Fruit fly (Drosophila melanogaster) whole organism, embryonic: ENCODE data around the gene Helz.

Experiments used
- ATbp ChIP-seq: fragments of 200-800 bp; sonication (Bioruptor generic); optimal IDR thresholded peaks from 2 replicates; lab custom pipeline; 2017; ENCODE audit warnings: missing biosample characterization, mild to moderate bottlenecking, missing genetic modification characterization, missing genetic modification reagents
- Aef1 ChIP-seq: fragments of 200-800 bp; sonication (Bioruptor generic); IDR thresholded peaks from 3 replicates; pipeline ENCODE4 v1.3.6; 2022; ENCODE audit warnings: missing biosample characterization, missing genetic modification characterization
- CG10209 ChIP-seq: fragments of 200-800 bp; sonication (Bioruptor generic); optimal IDR thresholded peaks from 3 replicates; lab custom pipeline; 2017; ENCODE audit warnings: missing biosample characterization, mild to moderate bottlenecking, missing genetic modification characterization, missing genetic modification reagents
- CG11456 ChIP-seq: fragments of 200-800 bp; sonication (Bioruptor generic); IDR thresholded peaks from 3 replicates; pipeline ENCODE4 v1.3.6; 2022; ENCODE audit warnings: missing biosample characterization, missing genetic modification characterization
- CG13123 ChIP-seq: fragments of 200-800 bp; sonication (Bioruptor generic); optimal IDR thresholded peaks from 2 replicates; lab custom pipeline; 2016; ENCODE audit warnings: missing biosample characterization, missing genetic modification characterization
- CG13424 ChIP-seq: fragments of 200-800 bp; sonication (Bioruptor generic); optimal IDR thresholded peaks from 2 replicates; lab custom pipeline; 2019; ENCODE audit warnings: missing biosample characterization, mild to moderate bottlenecking, missing genetic modification characterization, moderate library complexity
- CG13624 ChIP-seq: fragments of 200-800 bp; sonication (Bioruptor generic); optimal IDR thresholded peaks from 2 replicates; lab custom pipeline; 2016; ENCODE audit warnings: missing biosample characterization, missing genetic modification characterization
- CG15073 ChIP-seq: fragments of 200-800 bp; sonication (Bioruptor generic); optimal IDR thresholded peaks from 2 replicates; lab custom pipeline; 2016; ENCODE audit warnings: missing biosample characterization, missing genetic modification characterization
- CG16863 ChIP-seq: fragments of 200-800 bp; sonication (Bioruptor generic); optimal IDR thresholded peaks from 3 replicates; lab custom pipeline; 2016; ENCODE audit warnings: missing biosample characterization, missing genetic modification characterization
- CG17829 ChIP-seq: fragments of 200-800 bp; optimal IDR thresholded peaks from 2 replicates; lab custom pipeline; 2019; ENCODE audit warnings: missing biosample characterization, mild to moderate bottlenecking, missing genetic modification characterization, moderate library complexity
- CG30431 ChIP-seq: fragments of 200-800 bp; sonication (Bioruptor generic); optimal IDR thresholded peaks from 2 replicates; lab custom pipeline; 2017; ENCODE audit warnings: missing biosample characterization, missing genetic modification characterization
- CG3065 ChIP-seq: fragments of 200-800 bp; sonication (Bioruptor generic); optimal IDR thresholded peaks from 2 replicates; lab custom pipeline; 2016; ENCODE audit warnings: missing biosample characterization, missing genetic modification characterization
- CG31224 ChIP-seq: fragments of 200-800 bp; sonication (Bioruptor generic); IDR thresholded peaks from 2 replicates; pipeline ENCODE4 v1.3.6; 2022; ENCODE audit warnings: missing biosample characterization, missing genetic modification characterization
- CG33213 ChIP-seq: fragments of 200-800 bp; sonication (Bioruptor generic); optimal IDR thresholded peaks from 3 replicates; lab custom pipeline; 2016; ENCODE audit warnings: missing biosample characterization, missing genetic modification characterization
- CG43689 ChIP-seq: fragments of 200-800 bp; sonication (Bioruptor generic); IDR thresholded peaks from 2 replicates; pipeline ENCODE4 v1.3.6; 2022; ENCODE audit warnings: missing biosample characterization, missing genetic modification characterization
- CG8089 ChIP-seq: fragments of 200-800 bp; sonication (Bioruptor generic); optimal IDR thresholded peaks from 3 replicates; lab custom pipeline; 2016; ENCODE audit warnings: missing biosample characterization, missing genetic modification characterization
- CG8478 ChIP-seq: fragments of >200 bp; optimal IDR thresholded peaks from 2 replicates; lab custom pipeline; 2018
- CG9437 ChIP-seq: fragments of 200-800 bp; sonication (Bioruptor generic); optimal IDR thresholded peaks from 2 replicates; lab custom pipeline; 2018; ENCODE audit warnings: missing biosample characterization, mild to moderate bottlenecking, missing genetic modification characterization
- CG9932 ChIP-seq: fragments of 200-800 bp; sonication (Bioruptor generic); IDR thresholded peaks from 2 replicates; pipeline ENCODE4 v1.3.6; 2022; ENCODE audit warnings: missing biosample characterization, missing genetic modification characterization
- Dbx ChIP-seq: fragments of 200-800 bp; sonication (Bioruptor generic); IDR thresholded peaks from 3 replicates; pipeline ENCODE4 v1.3.6; 2022; ENCODE audit warnings: missing biosample characterization, missing genetic modification characterization
- Dek ChIP-seq: fragments of 200-800 bp; sonication (Bioruptor generic); optimal IDR thresholded peaks from 3 replicates; lab custom pipeline; 2019; ENCODE audit warnings: missing biosample characterization, mild to moderate bottlenecking, missing genetic modification characterization, moderate library complexity
- Dp ChIP-seq: fragments of 200-800 bp; sonication (Bioruptor generic); optimal IDR thresholded peaks from 2 replicates; lab custom pipeline; 2018; ENCODE audit warnings: missing biosample characterization, mild to moderate bottlenecking, missing genetic modification characterization, moderate library complexity
- HLH3B ChIP-seq: fragments of 200-800 bp; sonication (Bioruptor generic); IDR thresholded peaks from 2 replicates; pipeline ENCODE4 v1.3.6; 2022; ENCODE audit warnings: missing biosample characterization, missing genetic modification characterization
- Mrtf ChIP-seq: fragments of 200-800 bp; sonication (Bioruptor generic); IDR thresholded peaks from 3 replicates; pipeline ENCODE4 v1.3.6; 2022; ENCODE audit warnings: missing biosample characterization, missing genetic modification characterization
- Nf-YB ChIP-seq: fragments of 200-800 bp; sonication (Bioruptor generic); optimal IDR thresholded peaks from 3 replicates; lab custom pipeline; 2019; ENCODE audit warnings: missing biosample characterization, mild to moderate bottlenecking, missing genetic modification characterization, moderate library complexity
- Oaz ChIP-seq: fragments of 200-800 bp; sonication (Bioruptor generic); IDR thresholded peaks from 2 replicates; pipeline ENCODE4 v1.3.6; 2022; ENCODE audit warnings: missing biosample characterization, missing genetic modification characterization
- Optix ChIP-seq: fragments of 200-800 bp; sonication (Bioruptor generic); IDR thresholded peaks from 3 replicates; pipeline ENCODE4 v1.3.6; 2022; ENCODE audit warnings: missing biosample characterization, missing genetic modification characterization
- Taf1 ChIP-seq: fragments of 200-800 bp; sonication (Bioruptor generic); IDR thresholded peaks from 2 replicates; pipeline ENCODE4 v1.3.6; 2022; ENCODE audit warnings: missing biosample characterization, missing genetic modification characterization
- YL-1 ChIP-seq: fragments of 200-800 bp; sonication (Bioruptor generic); optimal IDR thresholded peaks from 3 replicates; lab custom pipeline; 2017; ENCODE audit warnings: missing biosample characterization, mild to moderate bottlenecking, missing genetic modification characterization
- aop ChIP-seq: fragments of 200-800 bp; sonication (Bioruptor generic); IDR thresholded peaks from 2 replicates; pipeline ENCODE4 v1.3.6; 2022; ENCODE audit warnings: missing biosample characterization, missing genetic modification characterization
- ase ChIP-seq: fragments of 200-800 bp; sonication (Bioruptor generic); IDR thresholded peaks from 3 replicates; pipeline ENCODE4 v1.3.6; 2022; ENCODE audit warnings: missing biosample characterization, missing genetic modification characterization
- bcd ChIP-seq: fragments of 200-800 bp; sonication (Bioruptor generic); optimal IDR thresholded peaks from 2 replicates; lab custom pipeline; 2017; ENCODE audit warnings: missing biosample characterization, mild to moderate bottlenecking, missing genetic modification characterization
- bowl ChIP-seq: fragments of 200-800 bp; sonication (Bioruptor generic); IDR thresholded peaks from 2 replicates; pipeline ENCODE4 v1.3.6; 2022; ENCODE audit warnings: missing biosample characterization, missing genetic modification characterization
- cg ChIP-seq: fragments of 200-800 bp; sonication (Bioruptor generic); optimal IDR thresholded peaks from 3 replicates; lab custom pipeline; 2019; ENCODE audit warnings: missing biosample characterization, mild to moderate bottlenecking, missing genetic modification characterization, moderate library complexity
- crol ChIP-seq: fragments of 200-800 bp; sonication (Bioruptor generic); IDR thresholded peaks from 2 replicates; pipeline ENCODE4 v1.3.6; 2022; ENCODE audit warnings: missing biosample characterization, missing genetic modification characterization
- dm ChIP-seq: fragments of 200-800 bp; sonication (Bioruptor generic); optimal IDR thresholded peaks from 3 replicates; lab custom pipeline; 2016; ENCODE audit warnings: missing biosample characterization, missing genetic modification characterization
- gfzf ChIP-seq: fragments of 200-800 bp; sonication (Bioruptor generic); optimal IDR thresholded peaks from 2 replicates; lab custom pipeline; 2016; ENCODE audit warnings: missing biosample characterization, mild to moderate bottlenecking, missing genetic modification characterization, moderate library complexity
- kah ChIP-seq: fragments of 200-800 bp; sonication (Bioruptor generic); optimal IDR thresholded peaks from 2 replicates; lab custom pipeline; 2018; ENCODE audit warnings: missing biosample characterization, mild to moderate bottlenecking, missing genetic modification characterization
- nerfin-1 ChIP-seq: fragments of 200-800 bp; sonication (Bioruptor generic); optimal IDR thresholded peaks from 3 replicates; lab custom pipeline; 2019; ENCODE audit warnings: missing biosample characterization, mild to moderate bottlenecking, missing genetic modification characterization, moderate library complexity
- oc ChIP-seq: fragments of 200-800 bp; sonication (Bioruptor generic); optimal IDR thresholded peaks from 2 replicates; lab custom pipeline; 2018; ENCODE audit warnings: missing biosample characterization, mild to moderate bottlenecking, missing genetic modification characterization, moderate library complexity
- scrt ChIP-seq: fragments of 200-800 bp; sonication (Bioruptor generic); optimal IDR thresholded peaks from 2 replicates; lab custom pipeline; 2018; ENCODE audit warnings: missing biosample characterization, mild to moderate bottlenecking, missing genetic modification characterization, moderate library complexity
- sd ChIP-seq: fragments of 200-800 bp; sonication (Bioruptor generic); optimal IDR thresholded peaks from 3 replicates; lab custom pipeline; 2018; ENCODE audit warnings: missing biosample characterization, mild to moderate bottlenecking, missing genetic modification characterization, moderate library complexity
- sens ChIP-seq: fragments of 200-800 bp; sonication (Bioruptor generic); peaks from one replicate; lab custom pipeline; 2016; ENCODE audit warnings: missing biosample characterization, missing genetic modification characterization
- sens-2 ChIP-seq: fragments of 200-800 bp; sonication (Bioruptor generic); IDR thresholded peaks from 2 replicates; pipeline ENCODE4 v1.3.6; 2022; ENCODE audit warnings: missing biosample characterization, missing genetic modification characterization
- slou ChIP-seq: fragments of 200-800 bp; sonication (Bioruptor generic); optimal IDR thresholded peaks from 3 replicates; lab custom pipeline; 2016; ENCODE audit warnings: missing biosample characterization, missing genetic modification characterization
- ttk ChIP-seq: fragments of 200-800 bp; sonication (Bioruptor generic); IDR thresholded peaks from 2 replicates; pipeline ENCODE4 v2.1.2; 2022; ENCODE audit warnings: missing biosample characterization, missing genetic modification characterization
- twi ChIP-seq: fragments of 200-800 bp; optimal IDR thresholded peaks from 2 replicates; lab custom pipeline; 2019; ENCODE audit warnings: missing biosample characterization, mild to moderate bottlenecking, missing genetic modification characterization, moderate library complexity
- vnd ChIP-seq: fragments of 200-800 bp; sonication (Bioruptor generic); IDR thresholded peaks from 3 replicates; pipeline ENCODE4 v1.3.6; 2022; ENCODE audit warnings: missing biosample characterization, missing genetic modification characterization; ENCODE audit not compliant: partially characterized antibody
- yki ChIP-seq: fragments of >200 bp; optimal IDR thresholded peaks from 3 replicates; lab custom pipeline; 2018
- z ChIP-seq: fragments of 200-800 bp; sonication (Bioruptor generic); IDR thresholded peaks from 3 replicates; pipeline ENCODE4 v1.3.6; 2022; ENCODE audit warnings: missing biosample characterization, missing genetic modification characterization
- zf30C ChIP-seq: fragments of 200-800 bp; sonication (Bioruptor generic); optimal IDR thresholded peaks from 3 replicates; lab custom pipeline; 2018; ENCODE audit warnings: missing biosample characterization, mild to moderate bottlenecking, missing genetic modification characterization

Gene Helz

DNA sequence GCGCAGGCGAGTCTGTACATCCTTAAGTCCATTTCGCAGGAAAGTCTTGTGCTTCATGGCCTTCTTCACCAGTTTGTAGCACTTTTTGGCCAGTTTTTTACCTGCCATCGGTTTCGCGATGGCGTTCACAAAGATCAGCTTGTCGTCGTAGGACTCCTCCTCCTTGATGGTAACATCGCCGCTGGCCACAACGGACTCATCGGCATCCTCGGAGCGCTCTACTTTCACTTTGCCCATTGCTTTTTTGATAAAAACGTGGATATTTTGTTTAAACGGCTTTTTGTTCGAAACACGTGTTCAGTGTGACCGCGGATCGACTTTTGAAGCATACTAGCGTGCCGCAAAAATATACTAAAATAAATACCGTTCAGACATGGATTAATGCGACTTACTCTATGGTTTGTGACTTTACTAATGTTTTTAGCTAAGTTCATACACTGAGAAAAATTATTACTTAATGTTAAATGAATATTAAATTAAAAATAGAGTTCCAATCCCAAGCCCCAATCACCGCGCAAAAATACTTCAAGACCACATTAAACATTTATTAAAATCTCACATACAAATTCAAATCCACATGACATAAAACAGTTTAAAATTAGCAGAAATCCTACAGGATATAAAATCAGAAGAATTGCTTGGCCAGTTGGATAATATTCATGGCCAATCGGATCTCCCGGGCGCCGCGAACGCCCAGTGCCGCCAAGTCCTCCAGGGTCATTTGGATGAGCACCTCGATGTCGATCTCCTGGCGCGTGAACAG lies 12.3 kb downstream of the Helz start, which contains the start of gene NHP2 (continued):
- TF ChIP-seq slou (peak; percentile 66), CG8478 (lab: Kevin White, UChicago) (no peak), CG3065 (GFP tag; lab: Kevin White, UChicago) (peak; percentile 19), twi (tag; lab: Kevin White, UChicago) (peak; percentile 68), Aef1 (GFP tag; lab: Robert Waterston, UW) (peak; percentile 71), bowl (GFP tag; lab: Robert Waterston, UW) (peak; percentile 34; the same call in 1 of the 2 replicates), Dbx (GFP tag; lab: Robert Waterston, UW) (peak; percentile 87), CG30431 (GFP tag; lab: Kevin White, UChicago) (peak; percentile 57), CG10209 (peak; percentile 80), sens (peak; percentile 89), CG9932 (GFP tag; lab: Robert Waterston, UW) (peak; percentile 84), aop (GFP tag; lab: Robert Waterston, UW) (no peak), z (peak; percentile 50; the same call in 1 of the 3 replicates), gfzf (peak; percentile 96), nerfin-1 (tag; lab: Kevin White, UChicago) (peak; percentile 65), sd (tag; lab: Kevin White, UChicago) (no peak), CG16863 (peak; percentile 33), crol (no peak), YL-1 (GFP tag; lab: Kevin White, UChicago) (peak; percentile 95), ATbp (GFP tag; lab: Kevin White, UChicago) (peak; percentile 80), cg (GFP tag; lab: Kevin White, UChicago) (no peak), Taf1 (GFP tag; lab: Robert Waterston, UW) (peak; percentile 45; the same call in 1 of the 2 replicates), ase (peak; percentile 84), CG13624 (GFP tag; lab: Kevin White, UChicago) (peak; percentile 49), CG13123 (GFP tag; lab: Kevin White, UChicago) (peak; percentile 48), CG9437 (GFP tag; lab: Kevin White, UChicago) (peak; percentile 74), CG17829 (tag; lab: Kevin White, UChicago) (peak; percentile 86), dm (GFP tag; lab: Kevin White, UChicago) (peak; percentile 99), Nf-YB (GFP tag; lab: Kevin White, UChicago) (peak; percentile 65), Dp (GFP tag; lab: Kevin White, UChicago) (peak; percentile 57), CG43689 (peak; percentile 52; the same call in 1 of the 2 replicates), HLH3B (GFP tag; lab: Robert Waterston, UW) (peak; percentile 77), Mrtf (no peak; the same call in 2 of the 3 replicates), Dek (tag; lab: Kevin White, UChicago) (peak; percentile 88), kah (GFP tag; lab: Kevin White, UChicago) (peak; percentile 76), CG33213 (peak; percentile 43), CG11456 (GFP tag; lab: Robert Waterston, UW) (no peak; the same call in 1 of the 3 replicates), oc (tag; lab: Kevin White, UChicago) (no peak), CG8089 (GFP tag; lab: Kevin White, UChicago) (peak; percentile 34), CG31224 (GFP tag; lab: Robert Waterston, UW) (peak; percentile 81), zf30C (GFP tag; lab: Kevin White, UChicago) (peak; percentile 96), CG13424 (tag; lab: Kevin White, UChicago) (peak; percentile 80), Optix (GFP tag; lab: Robert Waterston, UW) (no peak), scrt (no peak), vnd (GFP tag; lab: Robert Waterston, UW) (no peak), yki (lab: Kevin White, UChicago) (no peak), bcd (GFP tag; lab: Kevin White, UChicago) (peak; percentile 90), Oaz (GFP tag; lab: Robert Waterston, UW) (peak; percentile 68), CG15073 (GFP tag; lab: Kevin White, UChicago) (no peak), ttk (GFP tag; lab: Robert Waterston, UW) (peak; percentile 74), sens-2 (GFP tag; lab: Robert Waterston, UW) (peak; percentile 75; the same call in 1 of the 2 replicates)
